Fruit fly (Drosophila melanogaster): ENCODE data around the gene CG10479.
A peak's percentile ranks its signal among the peaks of the same experiment; 100 is the strongest.

The CG10479 gene

DNA sequence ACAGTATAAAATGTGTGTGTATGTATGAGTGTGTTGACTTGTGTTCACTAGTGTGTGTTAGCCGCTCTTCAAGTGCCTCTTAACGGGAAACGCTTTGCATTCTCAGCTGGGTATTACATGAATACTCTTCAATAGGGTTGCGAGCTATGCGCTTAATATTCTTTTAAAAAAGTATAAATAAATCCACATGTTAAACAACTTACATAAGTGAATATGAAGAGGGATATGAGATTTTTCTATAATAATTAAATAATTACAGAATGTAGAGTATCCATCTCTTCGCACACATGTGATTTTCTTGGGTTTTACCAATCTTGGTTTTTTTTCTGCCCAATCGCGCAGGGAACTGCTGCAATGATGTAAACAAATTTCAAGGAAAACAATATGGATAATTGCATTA lies 30.2 kb downstream of the CG10479 start:
- TF ChIP-seq CHES-1-like (GFP tag; optimal IDR thresholded peaks at IDR 0.05) (no peak), maf-S (GFP tag; optimal IDR thresholded peaks at IDR 0.05) (no peak), Atf-2 (GFP tag; optimal IDR thresholded peaks at IDR 0.05) (no peak), CG12299 (tag; optimal IDR thresholded peaks at IDR 0.05) (no peak), CG3065 (GFP tag; optimal IDR thresholded peaks at IDR 0.05) (no peak), lbe (GFP tag; optimal IDR thresholded peaks at IDR 0.05) (no peak), CG14710 (tag; optimal IDR thresholded peaks at IDR 0.05) (no peak), CG18599 (GFP tag; optimal IDR thresholded peaks at IDR 0.05) (no peak), klu (GFP tag; IDR thresholded peaks at IDR 0.05) (no peak), CG11085 (GFP tag; IDR thresholded peaks at IDR 0.05) (no peak), D19A (tag; optimal IDR thresholded peaks at IDR 0.05) (peak; percentile 79), pita (GFP tag; optimal IDR thresholded peaks at IDR 0.05) (no peak), mld (GFP tag; IDR thresholded peaks at IDR 0.05; ENCODE audit: partially characterized antibody) (no peak), kah (GFP tag; optimal IDR thresholded peaks at IDR 0.05) (no peak), CG7839 (tag; optimal IDR thresholded peaks at IDR 0.05) (no peak), scrt (GFP tag; optimal IDR thresholded peaks at IDR 0.05) (no peak), CG9876 (GFP tag; optimal IDR thresholded peaks at IDR 0.05) (no peak), CG11504 (tag; optimal IDR thresholded peaks at IDR 0.05) (peak; percentile 16), gsb (GFP tag; IDR thresholded peaks at IDR 0.05) (no peak), crol (GFP tag; IDR thresholded peaks at IDR 0.05) (no peak), zen (tag; optimal IDR thresholded peaks at IDR 0.05) (no peak), CG30403 (GFP tag; optimal IDR thresholded peaks at IDR 0.05) (no peak), Blimp-1 (GFP tag; optimal IDR thresholded peaks at IDR 0.05) (peak; percentile 17), CG13424 (tag; optimal IDR thresholded peaks at IDR 0.05) (no peak), zfh1 (GFP tag; IDR thresholded peaks at IDR 0.05) (0 out of 3 replicates have a peak, but pooled peaks have one; percentile 16), vvl (GFP tag; IDR thresholded peaks at IDR 0.05) (peak; percentile 16; the same call in 1 of the 2 replicates), Awh (GFP tag; IDR thresholded peaks at IDR 0.05) (no peak), CG18476 (GFP tag; optimal IDR thresholded peaks at IDR 0.05) (no peak), NC2β (GFP tag; optimal IDR thresholded peaks at IDR 0.05) (no peak), CG9437 (GFP tag; optimal IDR thresholded peaks at IDR 0.05) (no peak), mirr (GFP tag; optimal IDR thresholded peaks at IDR 0.05) (no peak), crc (GFP tag; optimal IDR thresholded peaks at IDR 0.05) (no peak), CG2712 (tag; optimal IDR thresholded peaks at IDR 0.05) (peak; percentile 17), slou (GFP tag; optimal IDR thresholded peaks at IDR 0.05) (no peak), Xrp1 (GFP tag; IDR thresholded peaks at IDR 0.05) (peak; percentile 17; the same call in 1 of the 2 replicates), Drgx (GFP tag; IDR thresholded peaks at IDR 0.05) (peak; percentile 68), E2f2 (GFP tag; IDR thresholded peaks at IDR 0.05) (no peak), CG8478 (optimal IDR thresholded peaks at IDR 0.05) (no peak), CG18262 (tag; optimal IDR thresholded peaks at IDR 0.05) (peak; percentile 5), CG3847 (GFP tag; IDR thresholded peaks at IDR 0.05) (no peak), ssp (GFP tag; IDR thresholded peaks at IDR 0.05) (no peak), CG7928 (GFP tag; optimal IDR thresholded peaks at IDR 0.05) (no peak), PHDP (tag; optimal IDR thresholded peaks at IDR 0.05) (no peak), fd3F (GFP tag; optimal IDR thresholded peaks at IDR 0.05) (no peak), CG10431 (GFP tag; optimal IDR thresholded peaks at IDR 0.05) (no peak), CG2199 (GFP tag; IDR thresholded peaks at IDR 0.05) (no peak), wor (GFP tag; IDR thresholded peaks at IDR 0.05) (no peak), Mes4 (GFP tag; optimal IDR thresholded peaks at IDR 0.05) (no peak), sens (GFP tag) (peak; percentile 49), gro (GFP tag; optimal IDR thresholded peaks at IDR 0.05) (no peak), Lim3 (GFP tag; IDR thresholded peaks at IDR 0.05) (no peak), ato (GFP tag; IDR thresholded peaks at IDR 0.05; ENCODE audit: partially characterized antibody) (no peak), row (GFP tag; IDR thresholded peaks at IDR 0.05) (no peak)

Data from whole organism, embryonic.